Worm (Caenorhabditis elegans) whole organism, early embryonic: Measurements from ENCODE around the gene dhs-11.

Experiments used
- B0310.2 ChIP-seq: sonication (generic microtip); optimal IDR thresholded peaks from 2 replicates; lab custom pipeline; 2016; ENCODE audit warnings: mild to moderate bottlenecking, missing genetic modification characterization, missing compliant biosample characterization
- F13C5.2 ChIP-seq: sonication (generic microtip); optimal IDR thresholded peaks from 2 replicates; lab custom pipeline; 2017; ENCODE audit warnings: mild to moderate bottlenecking, missing genetic modification characterization, inconsistent platforms, missing compliant biosample characterization
- aly-1 ChIP-seq: sonication (generic microtip); optimal IDR thresholded peaks from 2 replicates; lab custom pipeline; 2016; ENCODE audit warnings: missing genetic modification characterization, missing compliant biosample characterization
- ama-1 ChIP-seq: fragments of 150-350 bp; optimal IDR thresholded peaks from 2 replicates; lab custom pipeline; 2014
- ceh-13 ChIP-seq: fragments of 200-800 bp; sonication (Bioruptor generic); optimal IDR thresholded peaks from 2 replicates; lab custom pipeline; 2018; ENCODE audit warnings: mild to moderate bottlenecking, missing genetic modification characterization, missing compliant biosample characterization
- ceh-36 ChIP-seq: sonication (generic microtip); optimal IDR thresholded peaks from 2 replicates; lab custom pipeline; 2016; ENCODE audit warnings: missing genetic modification characterization, inconsistent platforms, missing compliant biosample characterization
- ets-7 ChIP-seq: sonication (generic microtip); optimal IDR thresholded peaks from 2 replicates; lab custom pipeline; 2016; ENCODE audit warnings: missing genotype, missing genetic modification characterization, missing compliant biosample characterization
- flt-1 ChIP-seq: fragments of 200-800 bp; sonication (Bioruptor generic); IDR thresholded peaks from 2 replicates; pipeline ENCODE4 v1.3.6; 2022; ENCODE audit warnings: missing genetic modification characterization, missing compliant biosample characterization
- hmbx-1 ChIP-seq: sonication (generic microtip); optimal IDR thresholded peaks from 2 replicates; lab custom pipeline; 2016; ENCODE audit warnings: mild to moderate bottlenecking, missing genetic modification characterization, missing compliant biosample characterization
- hmg-4 ChIP-seq: fragments of 200-800 bp; sonication (Bioruptor generic); optimal IDR thresholded peaks from 2 replicates; lab custom pipeline; 2018; ENCODE audit warnings: mild to moderate bottlenecking, missing genetic modification characterization, missing compliant biosample characterization
- hnd-1 ChIP-seq: sonication (generic microtip); optimal IDR thresholded peaks from 2 replicates; lab custom pipeline; 2016; ENCODE audit warnings: missing genetic modification characterization, missing compliant biosample characterization
- pes-1 ChIP-seq: fragments of 200-800 bp; sonication (Bioruptor generic); IDR thresholded peaks from 2 replicates; pipeline ENCODE4 v1.3.6; 2022; ENCODE audit warnings: missing genetic modification reagents, missing genetic modification characterization, missing compliant biosample characterization
- scrt-1 ChIP-seq: fragments of 200-800 bp; sonication (Bioruptor generic); IDR thresholded peaks from 2 replicates; pipeline ENCODE4 v1.3.6; 2022; ENCODE audit warnings: missing genetic modification characterization, missing compliant biosample characterization
- sea-1 ChIP-seq: fragments of 200-800 bp; sonication (Bioruptor generic); conservative IDR thresholded peaks from 2 replicates; pipeline ENCODE4 v1.3.6; 2022; ENCODE audit warnings: missing genetic modification characterization, missing compliant biosample characterization
- tbx-11 ChIP-seq: fragments of 200-800 bp; sonication (Bioruptor generic); IDR thresholded peaks from 2 replicates; pipeline ENCODE4 v1.3.6; 2022; ENCODE audit warnings: missing genetic modification characterization, missing compliant biosample characterization
- tbx-37 ChIP-seq: fragments of 200-800 bp; sonication (Bioruptor generic); conservative IDR thresholded peaks from 2 replicates; pipeline ENCODE4 v1.3.6; 2022; ENCODE audit warnings: missing genetic modification reagents, missing genetic modification characterization, missing compliant biosample characterization
- tra-4 ChIP-seq: sonication (generic microtip); optimal IDR thresholded peaks from 2 replicates; lab custom pipeline; 2017; ENCODE audit warnings: missing genetic modification characterization, missing compliant biosample characterization

The dhs-11 gene

ce11 chrIII:10658394-10658793, 15.7 kb upstream of the dhs-11 start:
- TF ChIP-seq aly-1, result no peak
- TF ChIP-seq tbx-11 (GFP tag; lab: Robert Waterston, UW), result no peak
- TF ChIP-seq tbx-37 (GFP tag; lab: Robert Waterston, UW), result no peak
- no peak for TF ChIP-seq flt-1 (GFP tag; lab: Robert Waterston, UW)
- no peak for TF ChIP-seq hnd-1 (tag; lab: Kevin White, UChicago)
- no peak for TF ChIP-seq pes-1
- TF ChIP-seq B0310.2 (tag; lab: Kevin White, UChicago), result no peak
- TF ChIP-seq tra-4 (tag; lab: Kevin White, UChicago), result no peak

ce11 chrIII:10657661-10658060, 15.0 kb upstream of the dhs-11 start:
- TF ChIP-seq ama-1 (no peak), hmbx-1 (tag; lab: Kevin White, UChicago) (no peak), F13C5.2 (no peak), aly-1 (no peak), hnd-1 (tag; lab: Kevin White, UChicago) (no peak), tra-4 (tag; lab: Kevin White, UChicago) (no peak), ceh-36 (no peak)

ce11 chrIII:10656069-10656468, 13.4 kb upstream of the dhs-11 start:
- TF ChIP-seq sea-1 (GFP tag; lab: Robert Waterston, UW) (no peak), flt-1 (GFP tag; lab: Robert Waterston, UW) (no peak), B0310.2 (tag; lab: Kevin White, UChicago) (no peak), hmbx-1 (tag; lab: Kevin White, UChicago) (no peak), ceh-13 (no peak), ama-1 (no peak), pes-1 (no peak), tbx-11 (GFP tag; lab: Robert Waterston, UW) (no peak), ceh-36 (no peak), hnd-1 (tag; lab: Kevin White, UChicago) (no peak), scrt-1 (GFP tag; lab: Robert Waterston, UW) (no peak), tbx-37 (GFP tag; lab: Robert Waterston, UW) (no peak), tra-4 (tag; lab: Kevin White, UChicago) (no peak)

ce11 chrIII:10654718-10655117, 12.1 kb upstream of the dhs-11 start, which contains the start of gene cnt-2:
Gene cnt-2 (plus strand): TSS chrIII:10655018.
- no peak for TF ChIP-seq scrt-1 (GFP tag; lab: Robert Waterston, UW)
- TF ChIP-seq aly-1, result no peak

ce11 chrIII:10653479-10653878, 10.8 kb upstream of the dhs-11 start:
- no peak for TF ChIP-seq hmg-4
- TF ChIP-seq F13C5.2, result no peak
- no peak for TF ChIP-seq tbx-11 (GFP tag; lab: Robert Waterston, UW)
- TF ChIP-seq flt-1 (GFP tag; lab: Robert Waterston, UW), result no peak
- TF ChIP-seq scrt-1 (GFP tag; lab: Robert Waterston, UW), result no peak
- no peak for TF ChIP-seq ama-1
- no peak for TF ChIP-seq ceh-13
- no peak for TF ChIP-seq hmbx-1 (tag; lab: Kevin White, UChicago)
- no peak for TF ChIP-seq ceh-36
- no peak for TF ChIP-seq ets-7 (tag; lab: Kevin White, UChicago)
- TF ChIP-seq tbx-37 (GFP tag; lab: Robert Waterston, UW), result no peak
- no peak for TF ChIP-seq B0310.2 (tag; lab: Kevin White, UChicago)
- no peak for TF ChIP-seq aly-1
- no peak for TF ChIP-seq sea-1 (GFP tag; lab: Robert Waterston, UW)
- no peak for TF ChIP-seq hnd-1 (tag; lab: Kevin White, UChicago)
- no peak for TF ChIP-seq tra-4 (tag; lab: Kevin White, UChicago)
- no peak for TF ChIP-seq pes-1

ce11 chrIII:10652833-10653232, 10.2 kb upstream of the dhs-11 start:
- TF ChIP-seq tbx-37 (GFP tag; lab: Robert Waterston, UW), result no peak
- TF ChIP-seq ceh-13, result no peak
- no peak for TF ChIP-seq pes-1
- no peak for TF ChIP-seq hmbx-1 (tag; lab: Kevin White, UChicago)
- TF ChIP-seq hmg-4, result no peak
- no peak for TF ChIP-seq ets-7 (tag; lab: Kevin White, UChicago)
- no peak for TF ChIP-seq aly-1
- TF ChIP-seq sea-1 (GFP tag; lab: Robert Waterston, UW), result no peak
- no peak for TF ChIP-seq tra-4 (tag; lab: Kevin White, UChicago)
- no peak for TF ChIP-seq ceh-36
- no peak for TF ChIP-seq ama-1
- no peak for TF ChIP-seq B0310.2 (tag; lab: Kevin White, UChicago)
- no peak for TF ChIP-seq hnd-1 (tag; lab: Kevin White, UChicago)

- TF ChIP-seq ceh-13, result no peak
- no peak for TF ChIP-seq hnd-1 (tag; lab: Kevin White, UChicago)
- TF ChIP-seq scrt-1 (GFP tag; lab: Robert Waterston, UW), result no peak
- TF ChIP-seq tra-4 (tag; lab: Kevin White, UChicago), result no peak
- no peak for TF ChIP-seq ets-7 (tag; lab: Kevin White, UChicago)
- TF ChIP-seq aly-1, result no peak
- no peak for TF ChIP-seq sea-1 (GFP tag; lab: Robert Waterston, UW)
- TF ChIP-seq B0310.2 (tag; lab: Kevin White, UChicago), result no peak
- TF ChIP-seq F13C5.2, result peak; percentile 41
- TF ChIP-seq hmg-4, result peak; percentile 45
- peak; percentile 37; the same call in 1 of the 2 replicates for TF ChIP-seq flt-1 (GFP tag; lab: Robert Waterston, UW)
- no peak for TF ChIP-seq tbx-11 (GFP tag; lab: Robert Waterston, UW)
Observed at ce11 chrIII:10651634-10652033, 9.0 kb upstream of the dhs-11 start.

- TF ChIP-seq scrt-1 (GFP tag; lab: Robert Waterston, UW) (no peak), ama-1 (no peak), hmg-4 (no peak), tbx-37 (GFP tag; lab: Robert Waterston, UW) (no peak), F13C5.2 (no peak), hnd-1 (tag; lab: Kevin White, UChicago) (no peak), pes-1 (no peak), tbx-11 (GFP tag; lab: Robert Waterston, UW) (no peak), ets-7 (tag; lab: Kevin White, UChicago) (no peak), aly-1 (no peak), ceh-13 (no peak), B0310.2 (tag; lab: Kevin White, UChicago) (no peak), ceh-36 (no peak), hmbx-1 (tag; lab: Kevin White, UChicago) (no peak), tra-4 (tag; lab: Kevin White, UChicago) (no peak)
Observed at ce11 chrIII:10649219-10649618, 6.6 kb upstream of the dhs-11 start, which contains the start of gene emg-1. Gene emg-1 (plus strand): TSS chrIII:10649519.
